Fruit fly (Drosophila melanogaster) whole organism, embryonic: ENCODE measurements around the gene CG13097.

Experiments used
- Adf1 ChIP-seq: fragments of 200-800 bp; sonication (Bioruptor generic); IDR thresholded peaks from 2 replicates; pipeline ENCODE4 v1.3.6; 2022; ENCODE audit warnings: missing biosample characterization, missing genetic modification characterization
- Aef1 ChIP-seq: fragments of 200-800 bp; sonication (Bioruptor generic); IDR thresholded peaks from 3 replicates; pipeline ENCODE4 v1.3.6; 2022; ENCODE audit warnings: missing biosample characterization, missing genetic modification characterization
- Atf3 ChIP-seq: fragments of 200-800 bp; sonication (Bioruptor generic); optimal IDR thresholded peaks from 3 replicates; lab custom pipeline; 2016; ENCODE audit warnings: missing biosample characterization, missing genetic modification characterization
- Atf6 ChIP-seq: fragments of 200-800 bp; sonication (Bioruptor generic); IDR thresholded peaks from 2 replicates; pipeline ENCODE4 v1.3.6; 2022; ENCODE audit warnings: missing biosample characterization, missing genetic modification characterization
- CG12155 ChIP-seq: fragments of 200-800 bp; sonication (Bioruptor generic); optimal IDR thresholded peaks from 3 replicates; lab custom pipeline; 2016; ENCODE audit warnings: missing biosample characterization, missing genetic modification characterization
- CG13123 ChIP-seq: fragments of 200-800 bp; sonication (Bioruptor generic); optimal IDR thresholded peaks from 2 replicates; lab custom pipeline; 2016; ENCODE audit warnings: missing biosample characterization, missing genetic modification characterization
- CG14014 ChIP-seq: fragments of 200-800 bp; sonication (Bioruptor generic); IDR thresholded peaks from 2 replicates; pipeline ENCODE4 v1.3.6; 2022; ENCODE audit warnings: missing biosample characterization, missing genetic modification characterization
- CG2120 ChIP-seq: fragments of 200-800 bp; sonication (Bioruptor generic); optimal IDR thresholded peaks from 3 replicates; lab custom pipeline; 2016; ENCODE audit warnings: missing biosample characterization, missing genetic modification characterization
- CG2129 ChIP-seq: fragments of 200-800 bp; sonication (Bioruptor generic); IDR thresholded peaks from 2 replicates; pipeline ENCODE4 v1.3.6; 2022; ENCODE audit warnings: missing biosample characterization, missing genetic modification characterization; ENCODE audit not compliant: partially characterized antibody
- CG2202 ChIP-seq: fragments of 200-800 bp; sonication (Bioruptor generic); optimal IDR thresholded peaks from 2 replicates; lab custom pipeline; 2018; ENCODE audit warnings: missing biosample characterization, mild to moderate bottlenecking, missing genetic modification characterization
- CG32767 ChIP-seq: fragments of 200-800 bp; sonication (Bioruptor generic); IDR thresholded peaks from 2 replicates; pipeline ENCODE4 v1.3.6; 2022; ENCODE audit warnings: missing biosample characterization, missing genetic modification characterization
- CG4730 ChIP-seq: fragments of 200-800 bp; sonication (Bioruptor generic); IDR thresholded peaks from 2 replicates; pipeline ENCODE4 v1.3.6; 2022; ENCODE audit warnings: missing biosample characterization, missing genetic modification characterization
- CG6791 ChIP-seq: fragments of 200-800 bp; sonication (Bioruptor generic); IDR thresholded peaks from 3 replicates; pipeline ENCODE4 v1.3.6; 2022; ENCODE audit warnings: missing biosample characterization, missing genetic modification characterization; ENCODE audit not compliant: partially characterized antibody
- CG7271 ChIP-seq: fragments of 200-800 bp; sonication (Bioruptor generic); optimal IDR thresholded peaks from 2 replicates; lab custom pipeline; 2018; ENCODE audit warnings: missing biosample characterization, mild to moderate bottlenecking, missing genetic modification characterization, moderate library complexity
- CG7745 ChIP-seq: fragments of 200-800 bp; sonication (Bioruptor generic); optimal IDR thresholded peaks from 2 replicates; lab custom pipeline; 2018; ENCODE audit warnings: missing biosample characterization, mild to moderate bottlenecking, missing genetic modification characterization, moderate library complexity
- CG8478 ChIP-seq: fragments of >200 bp; optimal IDR thresholded peaks from 2 replicates; lab custom pipeline; 2018
- CG9797 ChIP-seq: fragments of 200-800 bp; sonication (Bioruptor generic); optimal IDR thresholded peaks from 3 replicates; lab custom pipeline; 2018; ENCODE audit warnings: missing biosample characterization, mild to moderate bottlenecking, missing genetic modification characterization
- CkIIα-i1 ChIP-seq: fragments of 200-800 bp; sonication (Bioruptor generic); IDR thresholded peaks from 2 replicates; pipeline ENCODE4 v1.3.6; 2022; ENCODE audit warnings: missing biosample characterization, missing genetic modification characterization
- Dip2 ChIP-seq: fragments of 200-800 bp; sonication (Bioruptor generic); IDR thresholded peaks from 2 replicates; pipeline ENCODE4 v1.3.6; 2022; ENCODE audit warnings: missing biosample characterization, missing genetic modification characterization
- Drgx ChIP-seq: fragments of 200-800 bp; sonication (Bioruptor generic); IDR thresholded peaks from 2 replicates; pipeline ENCODE4 v1.3.6; 2022; ENCODE audit warnings: missing biosample characterization, missing genetic modification characterization
- HLH4C ChIP-seq: fragments of 200-800 bp; sonication (Bioruptor generic); IDR thresholded peaks from 3 replicates; pipeline ENCODE4 v1.3.6; 2022; ENCODE audit warnings: missing biosample characterization, missing genetic modification characterization; ENCODE audit not compliant: partially characterized antibody
- NC2β ChIP-seq: fragments of 200-800 bp; sonication (Bioruptor generic); optimal IDR thresholded peaks from 2 replicates; lab custom pipeline; 2016; ENCODE audit warnings: missing biosample characterization, missing genetic modification characterization
- Nf-YC ChIP-seq: fragments of 200-800 bp; optimal IDR thresholded peaks from 3 replicates; lab custom pipeline; 2019; ENCODE audit warnings: missing biosample characterization, mild to moderate bottlenecking, missing genetic modification characterization, moderate library complexity
- Side ChIP-seq: fragments of 200-800 bp; sonication (Bioruptor generic); optimal IDR thresholded peaks from 2 replicates; lab custom pipeline; 2016; ENCODE audit warnings: missing biosample characterization, missing genetic modification characterization
- Sox100B ChIP-seq: fragments of 200-800 bp; sonication (Bioruptor generic); optimal IDR thresholded peaks from 3 replicates; lab custom pipeline; 2018; ENCODE audit warnings: missing biosample characterization, mild to moderate bottlenecking, missing genetic modification characterization
- ab ChIP-seq: fragments of 200-800 bp; sonication (Bioruptor generic); optimal IDR thresholded peaks from 2 replicates; lab custom pipeline; 2016; ENCODE audit warnings: missing biosample characterization, missing genetic modification characterization
- ac ChIP-seq: fragments of 200-800 bp; sonication (Bioruptor generic); optimal IDR thresholded peaks from 3 replicates; lab custom pipeline; 2017; ENCODE audit warnings: missing biosample characterization, mild to moderate bottlenecking, missing genetic modification characterization
- amos ChIP-seq: fragments of 200-800 bp; sonication (Bioruptor generic); IDR thresholded peaks from 2 replicates; pipeline ENCODE4 v1.3.6; 2022; ENCODE audit warnings: missing biosample characterization, missing genetic modification characterization; ENCODE audit not compliant: partially characterized antibody
- cato ChIP-seq: fragments of 200-800 bp; sonication (Bioruptor generic); optimal IDR thresholded peaks from 2 replicates; lab custom pipeline; 2016; ENCODE audit warnings: missing biosample characterization, missing genetic modification characterization, borderline replicate concordance
- chm ChIP-seq: fragments of 200-800 bp; sonication (Bioruptor generic); IDR thresholded peaks from 2 replicates; pipeline ENCODE4 v1.3.6; 2022; ENCODE audit warnings: missing biosample characterization, missing genetic modification characterization
- dmrt99B ChIP-seq: fragments of 200-800 bp; sonication (Bioruptor generic); optimal IDR thresholded peaks from 2 replicates; lab custom pipeline; 2018; ENCODE audit warnings: missing biosample characterization, mild to moderate bottlenecking, missing genetic modification characterization, moderate library complexity
- eve ChIP-seq, 2 experiments: fragments of >200 bp; optimal IDR thresholded peaks; 2 replicates each; lab custom pipeline; 2017; ENCODE audit warnings: missing biosample characterization in 2 of 2, missing genetic modification characterization in 2 of 2
- eyg ChIP-seq: fragments of 200-800 bp; sonication (Bioruptor generic); optimal IDR thresholded peaks from 3 replicates; lab custom pipeline; 2016; ENCODE audit warnings: missing biosample characterization, missing genetic modification characterization
- gcm2 ChIP-seq: fragments of 200-800 bp; sonication (Bioruptor generic); optimal IDR thresholded peaks from 2 replicates; lab custom pipeline; 2016; ENCODE audit warnings: missing biosample characterization, missing genetic modification characterization
- gsb ChIP-seq: fragments of 200-800 bp; sonication (Bioruptor generic); IDR thresholded peaks from 2 replicates; pipeline ENCODE4 v1.3.6; 2022; ENCODE audit warnings: missing biosample characterization, missing genetic modification characterization
- jing ChIP-seq: fragments of 200-800 bp; sonication (Bioruptor generic); optimal IDR thresholded peaks from 2 replicates; lab custom pipeline; 2018; ENCODE audit warnings: missing biosample characterization, mild to moderate bottlenecking, missing genetic modification characterization
- kah ChIP-seq: fragments of 200-800 bp; sonication (Bioruptor generic); optimal IDR thresholded peaks from 2 replicates; lab custom pipeline; 2018; ENCODE audit warnings: missing biosample characterization, mild to moderate bottlenecking, missing genetic modification characterization
- lov ChIP-seq, 2 experiments: fragments of 200-800 bp in 1 of 2; fragments of >200 bp in 1 of 2; sonication (Bioruptor generic) in 1 of 2; IDR thresholded peaks in 1 of 2; optimal IDR thresholded peaks in 1 of 2; 2 replicates in 1 of 2; 3 replicates in 1 of 2; pipeline versions ENCODE4 v1.3.6 to Lab custom; 2017 to 2022; ENCODE audit warnings: missing biosample characterization in 1 of 2, missing genetic modification characterization in 1 of 2
- nmo ChIP-seq: fragments of 200-800 bp; sonication (Bioruptor generic); optimal IDR thresholded peaks from 2 replicates; lab custom pipeline; 2018; ENCODE audit warnings: missing biosample characterization, mild to moderate bottlenecking, missing genetic modification characterization, moderate library complexity
- odd ChIP-seq: fragments of 200-800 bp; sonication (Bioruptor generic); optimal IDR thresholded peaks from 2 replicates; lab custom pipeline; 2017; ENCODE audit warnings: missing biosample characterization, mild to moderate bottlenecking, missing genetic modification characterization
- pan ChIP-seq, 4 experiments: fragments of >200 bp in 3 of 4; fragments of 200-800 bp in 1 of 4; sonication (Bioruptor generic) in 1 of 4; optimal IDR thresholded peaks in 3 of 4; IDR thresholded peaks in 1 of 4; 2 replicates each; pipeline versions ENCODE4 v1.3.6 to Lab custom; 2017 to 2022; ENCODE audit warnings: missing biosample characterization in 2 of 4, missing genetic modification characterization in 2 of 4, mixed read lengths in 1 of 4
- pb ChIP-seq: fragments of 200-800 bp; sonication (Bioruptor generic); optimal IDR thresholded peaks from 3 replicates; lab custom pipeline; 2016; ENCODE audit warnings: missing biosample characterization, missing genetic modification characterization
- pzg ChIP-seq: fragments of 200-800 bp; sonication (Bioruptor generic); optimal IDR thresholded peaks from 3 replicates; lab custom pipeline; 2018; ENCODE audit warnings: missing biosample characterization, mild to moderate bottlenecking, missing genetic modification characterization, moderate library complexity
- ro ChIP-seq: fragments of 200-800 bp; sonication (Bioruptor generic); IDR thresholded peaks from 2 replicates; pipeline ENCODE4 v1.3.6; 2022; ENCODE audit warnings: missing biosample characterization, missing genetic modification characterization
- sc ChIP-seq, 3 experiments: fragments of >200 bp in 2 of 3; fragments of 200-800 bp in 1 of 3; sonication (Bioruptor generic) in 1 of 3; optimal IDR thresholded peaks; 2 replicates in 2 of 3; 3 replicates in 1 of 3; lab custom pipeline; 2017; ENCODE audit warnings: mild to moderate bottlenecking in 1 of 3, missing biosample characterization in 1 of 3, missing genetic modification characterization in 1 of 3, missing genetic modification reagents in 1 of 3
- slp2 ChIP-seq: fragments of 200-800 bp; sonication (Bioruptor generic); optimal IDR thresholded peaks from 2 replicates; lab custom pipeline; 2016; ENCODE audit warnings: missing biosample characterization, missing genetic modification characterization
- sr ChIP-seq: fragments of 200-800 bp; sonication (Bioruptor generic); IDR thresholded peaks from 3 replicates; pipeline ENCODE4 v1.3.6; 2022; ENCODE audit warnings: missing biosample characterization, missing genetic modification characterization
- tap ChIP-seq: fragments of 200-800 bp; optimal IDR thresholded peaks from 3 replicates; lab custom pipeline; 2019; ENCODE audit warnings: missing biosample characterization, mild to moderate bottlenecking, missing genetic modification characterization, moderate library complexity
- tgo ChIP-seq: fragments of 200-800 bp; sonication (Bioruptor generic); IDR thresholded peaks from 3 replicates; pipeline ENCODE4 v1.3.6; 2022; ENCODE audit warnings: missing biosample characterization, missing genetic modification characterization
- usp ChIP-seq: fragments of >200 bp; optimal IDR thresholded peaks from 2 replicates; lab custom pipeline; 2017; ENCODE audit warnings: missing biosample characterization, missing genetic modification characterization

Gene CG13097

DNA sequence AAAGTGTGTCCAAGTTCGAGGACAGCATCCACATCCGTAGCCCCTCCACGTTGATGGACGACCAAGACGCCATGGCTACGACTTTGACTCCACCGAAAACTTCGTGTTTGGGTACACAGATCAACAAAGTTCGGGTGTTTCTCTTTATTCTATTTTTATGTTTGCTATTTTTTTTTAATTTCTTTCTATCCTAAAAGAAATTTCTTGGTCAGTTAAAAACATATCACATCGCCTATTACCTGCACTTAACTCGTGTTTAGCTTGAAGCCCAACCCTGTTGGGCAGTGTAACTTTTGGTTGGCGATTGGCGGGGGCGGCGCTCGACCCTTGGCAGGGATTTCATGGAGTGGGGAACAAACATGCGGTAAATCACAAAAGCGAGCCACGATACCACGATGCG lies 41.2 kb downstream of the CG13097 start (continued):
- TF ChIP-seq chm (GFP tag; lab: Robert Waterston, UW) (peak; percentile 54; the same call in 1 of the 2 replicates), CG4730 (GFP tag; lab: Robert Waterston, UW) (no peak), Atf3 (GFP tag; lab: Kevin White, UChicago) (peak; percentile 25), eve (GFP tag; optimal IDR thresholded peaks at IDR 0.05; lab: Kevin White, UChicago) (no peak), ac (GFP tag; lab: Kevin White, UChicago) (no peak), CG9797 (GFP tag; lab: Kevin White, UChicago) (no peak), amos (GFP tag; lab: Robert Waterston, UW) (no peak), usp (GFP tag; lab: Kevin White, UChicago) (no peak), sc (optimal IDR thresholded peaks at IDR 0.05; lab: Kevin White, UChicago) (no peak), sc (GFP tag; optimal IDR thresholded peaks at IDR 0.05; lab: Kevin White, UChicago) (no peak), sr (GFP tag; lab: Robert Waterston, UW) (no peak), CG2129 (GFP tag; lab: Robert Waterston, UW) (no peak), ab (GFP tag; lab: Kevin White, UChicago) (no peak), gsb (GFP tag; lab: Robert Waterston, UW) (no peak; the same call in 1 of the 2 replicates), pan (optimal IDR thresholded peaks at IDR 0.05; lab: Kevin White, UChicago) (no peak), pan (GFP tag; optimal IDR thresholded peaks at IDR 0.05 in 1 of 2, IDR thresholded peaks at IDR 0.05 in 1 of 2) (peak in 1 of 2 experiments; percentile 77), gcm2 (GFP tag; lab: Kevin White, UChicago) (no peak), odd (GFP tag; lab: Kevin White, UChicago) (no peak), lov (optimal IDR thresholded peaks at IDR 0.05; lab: Kevin White, UChicago) (no peak), lov (GFP tag; IDR thresholded peaks at IDR 0.05; lab: Robert Waterston, UW) (peak; percentile 76; the same call in 2 of the 3 replicates), Dip2 (GFP tag; lab: Robert Waterston, UW) (no peak), jing (GFP tag; lab: Kevin White, UChicago) (peak; percentile 18), tap (peak; percentile 15), tgo (peak; percentile 73), Nf-YC (no peak), eyg (GFP tag; lab: Kevin White, UChicago) (no peak), CG2202 (no peak), nmo (GFP tag; lab: Kevin White, UChicago) (peak; percentile 62), pb (no peak), Adf1 (GFP tag; lab: Robert Waterston, UW) (no peak), CG13123 (GFP tag; lab: Kevin White, UChicago) (no peak), Sox100B (GFP tag; lab: Kevin White, UChicago) (peak; percentile 42), dmrt99B (tag; lab: Kevin White, UChicago) (peak; percentile 64), CG14014 (peak; percentile 47; the same call in 1 of the 2 replicates), Side (no peak), Drgx (GFP tag; lab: Robert Waterston, UW) (peak; percentile 50; the same call in 1 of the 2 replicates), pzg (GFP tag; lab: Kevin White, UChicago) (no peak), CG12155 (peak; percentile 29), CG7745 (tag; lab: Kevin White, UChicago) (no peak), CkIIα-i1 (no peak), cato (no peak), Aef1 (GFP tag; lab: Robert Waterston, UW) (no peak), CG8478 (lab: Kevin White, UChicago) (no peak), CG6791 (GFP tag; lab: Robert Waterston, UW) (no peak), Atf6 (GFP tag; lab: Robert Waterston, UW) (peak; percentile 55), ro (no peak), kah (GFP tag; lab: Kevin White, UChicago) (no peak), CG32767 (GFP tag; lab: Robert Waterston, UW) (peak; percentile 54; the same call in 1 of the 2 replicates), HLH4C (GFP tag; lab: Robert Waterston, UW) (no peak), slp2 (GFP tag; lab: Kevin White, UChicago) (no peak), CG2120 (GFP tag; lab: Kevin White, UChicago) (peak; percentile 19), CG7271 (tag; lab: Kevin White, UChicago) (no peak), NC2β (GFP tag; lab: Kevin White, UChicago) (no peak)
